Fruit fly (Drosophila melanogaster): Measurements from ENCODE around the gene CG11555.
A peak's percentile ranks its signal among the peaks of the same experiment; 100 is the strongest.

Gene CG11555

dm6 chr2L:244559-244958, 29.1 kb upstream of the CG11555 start (continued):
- TF ChIP-seq klu (GFP tag; IDR thresholded peaks at IDR 0.05) (no peak), CG10979 (tag; optimal IDR thresholded peaks at IDR 0.05) (no peak), CG10267 (tag; optimal IDR thresholded peaks at IDR 0.05) (no peak), CG2712 (tag; optimal IDR thresholded peaks at IDR 0.05) (no peak), dan (GFP tag; IDR thresholded peaks at IDR 0.05) (no peak), crp (GFP tag; optimal IDR thresholded peaks at IDR 0.05) (no peak), gce (GFP tag; IDR thresholded peaks at IDR 0.05) (no peak), CG2129 (GFP tag; IDR thresholded peaks at IDR 0.05; ENCODE audit: partially characterized antibody) (no peak), Hmx (GFP tag; optimal IDR thresholded peaks at IDR 0.05) (no peak), CG8290 (GFP tag; optimal IDR thresholded peaks at IDR 0.05) (no peak), CG8290 (tag; optimal IDR thresholded peaks at IDR 0.05) (no peak), prd (optimal IDR thresholded peaks at IDR 0.05) (no peak), prd (GFP tag; IDR thresholded peaks at IDR 0.05) (no peak), Awh (GFP tag; IDR thresholded peaks at IDR 0.05) (no peak), nerfin-1 (tag; optimal IDR thresholded peaks at IDR 0.05) (no peak), bcd (GFP tag; optimal IDR thresholded peaks at IDR 0.05) (no peak), Stat92E (GFP tag; optimal IDR thresholded peaks at IDR 0.05) (no peak), CG12155 (GFP tag; optimal IDR thresholded peaks at IDR 0.05) (peak; percentile 7), CG6654 (GFP tag; optimal IDR thresholded peaks at IDR 0.05) (no peak)

dm6 chr2L:246656-247340, 26.8 kb upstream of the CG11555 start:
- no peak for TF ChIP-seq danr (GFP tag; IDR thresholded peaks at IDR 0.05)
- no peak for TF ChIP-seq zfh2 (GFP tag; optimal IDR thresholded peaks at IDR 0.05)
- no peak for TF ChIP-seq CG2678 (tag; optimal IDR thresholded peaks at IDR 0.05)
- peak; percentile 91; the same call in 1 of the 4 replicates for TF ChIP-seq chinmo (GFP tag; IDR thresholded peaks at IDR 0.05; ENCODE audit: partially characterized antibody)
- TF ChIP-seq CG6254 (GFP tag; optimal IDR thresholded peaks at IDR 0.05), result no peak
- no peak for TF ChIP-seq CG14965 (GFP tag; optimal IDR thresholded peaks at IDR 0.05; ENCODE audit: borderline replicate concordance)
- TF ChIP-seq CG10366 (GFP tag; IDR thresholded peaks at IDR 0.05), result no peak
- no peak for TF ChIP-seq CG2129 (GFP tag; IDR thresholded peaks at IDR 0.05; ENCODE audit: partially characterized antibody)
- no peak for TF ChIP-seq D19A (tag; optimal IDR thresholded peaks at IDR 0.05)
- no peak for TF ChIP-seq Tbp (GFP tag; optimal IDR thresholded peaks at IDR 0.05)
- TF ChIP-seq NC2α (GFP tag; optimal IDR thresholded peaks at IDR 0.05), result no peak
- TF ChIP-seq fd3F (GFP tag; optimal IDR thresholded peaks at IDR 0.05), result no peak
- TF ChIP-seq gcm2 (GFP tag; optimal IDR thresholded peaks at IDR 0.05), result no peak
- TF ChIP-seq CG17829 (tag; optimal IDR thresholded peaks at IDR 0.05), result no peak
- no peak for TF ChIP-seq ap (GFP tag; IDR thresholded peaks at IDR 0.05)
- TF ChIP-seq Eip74EF (GFP tag; optimal IDR thresholded peaks at IDR 0.05), result no peak
- no peak for TF ChIP-seq pum (GFP tag; optimal IDR thresholded peaks at IDR 0.05)
- TF ChIP-seq chif (GFP tag; optimal IDR thresholded peaks at IDR 0.05), result no peak
- TF ChIP-seq yki (optimal IDR thresholded peaks at IDR 0.05), result peak; percentile 77
- TF ChIP-seq fu2 (GFP tag; optimal IDR thresholded peaks at IDR 0.05), result no peak
- no peak for TF ChIP-seq CG8290 (GFP tag; optimal IDR thresholded peaks at IDR 0.05)
- no peak for TF ChIP-seq CG8290 (tag; optimal IDR thresholded peaks at IDR 0.05)
- peak; percentile 19 for TF ChIP-seq Hey (tag; optimal IDR thresholded peaks at IDR 0.05)
- TF ChIP-seq wor (GFP tag; IDR thresholded peaks at IDR 0.05), result no peak
- no peak for TF ChIP-seq CG8924 (tag; optimal IDR thresholded peaks at IDR 0.05)
- TF ChIP-seq Oli (tag; optimal IDR thresholded peaks at IDR 0.05), result no peak
- TF ChIP-seq Nf-YB (GFP tag; optimal IDR thresholded peaks at IDR 0.05), result peak; percentile 30
- no peak for TF ChIP-seq gce (GFP tag; IDR thresholded peaks at IDR 0.05)
- TF ChIP-seq Gsc (GFP tag; IDR thresholded peaks at IDR 0.05), result no peak
- 0 out of 2 replicates have a peak, but pooled peaks have one; percentile 10 for TF ChIP-seq stc (GFP tag; IDR thresholded peaks at IDR 0.05)
- peak; percentile 52 for TF ChIP-seq CG12769 (tag; optimal IDR thresholded peaks at IDR 0.05)
- no peak for TF ChIP-seq CTCF (GFP tag; optimal IDR thresholded peaks at IDR 0.05)
- TF ChIP-seq CHES-1-like (GFP tag; optimal IDR thresholded peaks at IDR 0.05), result peak; percentile 54
- TF ChIP-seq sr (GFP tag; IDR thresholded peaks at IDR 0.05), result no peak
- TF ChIP-seq CG12104 (GFP tag; optimal IDR thresholded peaks at IDR 0.05), result no peak
- TF ChIP-seq Side (GFP tag; optimal IDR thresholded peaks at IDR 0.05), result no peak
